Worm (Caenorhabditis elegans) whole organism, late embryonic: ENCODE measurements around the gene pod-1.

ENCODE experiments used
- ceh-45 ChIP-seq: fragments of 200-800 bp; sonication (Bioruptor generic); IDR thresholded peaks from 2 replicates; pipeline ENCODE4 v1.3.6; 2022; ENCODE audit warnings: missing genetic modification reagents, missing genetic modification characterization, missing compliant biosample characterization
- elt-2 ChIP-seq: sonication (generic microtip); optimal IDR thresholded peaks from 2 replicates; lab custom pipeline; 2016; ENCODE audit warnings: missing genetic modification reagents, missing genetic modification characterization, missing compliant biosample characterization
- fkh-10 ChIP-seq: fragments of 150-350 bp; optimal IDR thresholded peaks from 2 replicates; lab custom pipeline; 2014; ENCODE audit warnings: missing biosample characterization, missing genetic modification reagents, missing genetic modification characterization
- lim-6 ChIP-seq: sonication (generic microtip); optimal IDR thresholded peaks from 2 replicates; lab custom pipeline; 2016; ENCODE audit warnings: missing genetic modification characterization, missing compliant biosample characterization
- nhr-232 ChIP-seq: sonication (generic microtip); optimal IDR thresholded peaks from 2 replicates; lab custom pipeline; 2016; ENCODE audit warnings: missing genetic modification characterization, missing compliant biosample characterization
- npax-4 ChIP-seq: sonication (generic microtip); optimal IDR thresholded peaks from 2 replicates; lab custom pipeline; 2016; ENCODE audit warnings: missing genetic modification characterization, missing compliant biosample characterization
- pqm-1 ChIP-seq: sonication (generic microtip); optimal IDR thresholded peaks from 2 replicates; lab custom pipeline; 2016; ENCODE audit warnings: missing genetic modification characterization, missing compliant biosample characterization
- unc-55 ChIP-seq: sonication (generic microtip); optimal IDR thresholded peaks from 2 replicates; lab custom pipeline; 2017; ENCODE audit warnings: missing biosample characterization, missing genetic modification reagents, missing genetic modification characterization
- unc-86 ChIP-seq: sonication (generic microtip); optimal IDR thresholded peaks from 2 replicates; lab custom pipeline; 2016; ENCODE audit warnings: missing genetic modification characterization, missing compliant biosample characterization
- ztf-16 ChIP-seq: sonication (generic microtip); optimal IDR thresholded peaks from 2 replicates; lab custom pipeline; 2017; ENCODE audit warnings: missing genetic modification characterization, missing compliant biosample characterization

- TF ChIP-seq elt-2 (tag; lab: Kevin White, UChicago) (no peak), ztf-16 (tag; lab: Kevin White, UChicago) (no peak), lim-6 (tag; lab: Kevin White, UChicago) (no peak), pqm-1 (tag; lab: Kevin White, UChicago) (no peak), unc-55 (GFP tag; lab: Kevin White, UChicago) (no peak), ceh-45 (GFP tag; lab: Robert Waterston, UW) (no peak), fkh-10 (no peak), npax-4 (tag; lab: Kevin White, UChicago) (no peak), nhr-232 (tag; lab: Kevin White, UChicago) (no peak), unc-86 (tag; lab: Kevin White, UChicago) (no peak)
Observed at ce11 chrIII:13502513-13502912, 21.4 kb downstream of the pod-1 start, which contains the start of gene T28A8.8.
